Worm (Caenorhabditis elegans): ENCODE data around the gene irld-45.

Gene irld-45

ce11 chrV:1611570-1611969 is 36.5 kb upstream of the irld-45 start:
- TF ChIP-seq unc-62 (GFP tag; optimal IDR thresholded peaks at IDR 0.05 in 1 of 2), result peak in 1 of 2 experiments; percentile 1
- no peak for TF ChIP-seq unc-62 (tag; optimal IDR thresholded peaks at IDR 0.05)
- TF ChIP-seq aha-1 (tag), result peak; percentile 95
- no peak for TF ChIP-seq daf-12 (tag; optimal IDR thresholded peaks at IDR 0.05)

DNA sequence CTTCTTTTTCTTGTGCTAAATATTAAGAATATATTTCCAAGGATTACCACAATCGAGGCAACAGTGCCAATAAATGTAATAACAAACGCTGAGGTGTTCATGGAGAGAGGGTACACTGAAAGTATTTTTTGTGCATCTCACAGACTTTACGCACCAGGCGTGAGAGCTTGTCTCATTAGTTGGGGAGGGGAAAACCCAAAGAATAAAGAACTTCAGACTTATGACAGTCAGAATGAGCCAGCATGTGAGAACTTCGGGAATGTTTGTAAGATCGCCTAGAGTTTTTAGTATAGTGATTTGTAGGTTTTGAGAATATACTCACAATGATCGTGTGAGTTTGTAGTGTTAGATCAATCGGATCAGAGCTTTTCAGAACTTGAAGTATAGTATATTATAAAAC is 33.4 kb upstream of the irld-45 start, which contains the start of gene srbc-41:
Gene srbc-41, minus strand, starts transcription at position 101 of the 400 bp plus-strand sequence.
- TF ChIP-seq cey-2 (tag; optimal IDR thresholded peaks at IDR 0.05; ENCODE audit: borderline replicate concordance, insufficient read depth) (no peak), nhr-237 (tag; optimal IDR thresholded peaks at IDR 0.05) (no peak), jun-1 (tag; optimal IDR thresholded peaks at IDR 0.05) (no peak), dve-1 (tag; optimal IDR thresholded peaks at IDR 0.05; ENCODE audit: insufficient read depth) (no peak), lin-15B (tag; optimal IDR thresholded peaks at IDR 0.05) (no peak), rbr-2 (tag; optimal IDR thresholded peaks at IDR 0.05) (no peak), lir-3 (tag; optimal IDR thresholded peaks at IDR 0.05) (no peak), nhr-11 (tag; optimal IDR thresholded peaks at IDR 0.05) (no peak), nhr-76 (tag; optimal IDR thresholded peaks at IDR 0.05) (no peak), lsy-2 (tag; optimal IDR thresholded peaks at IDR 0.05) (no peak), T20F7.1 (GFP tag; optimal IDR thresholded peaks at IDR 0.05) (no peak)

DNA sequence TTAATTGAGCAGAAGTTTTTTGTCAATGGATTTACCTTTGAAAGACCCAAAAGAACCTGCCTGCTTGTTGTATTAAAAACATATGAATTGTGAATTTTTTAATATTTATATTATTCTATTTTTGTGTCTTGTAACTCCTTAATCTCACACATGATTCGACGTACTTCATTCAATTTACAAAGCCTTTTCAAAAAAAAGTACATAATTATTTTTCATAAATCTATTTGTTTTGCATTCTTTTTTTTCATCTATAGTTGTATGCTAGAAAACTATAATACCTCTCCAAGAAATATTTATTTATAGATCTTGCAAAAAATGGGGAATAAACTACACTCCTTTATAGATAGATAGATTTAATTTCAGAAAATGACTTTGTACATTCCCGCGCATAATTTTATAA is 29.3 kb upstream of the irld-45 start, which contains the start of gene nhr-179:
Gene nhr-179, minus strand, starts transcription at position 101 of the 400 bp plus-strand sequence.
- no peak for TF ChIP-seq nhr-28 (tag; optimal IDR thresholded peaks at IDR 0.05)
- TF ChIP-seq lim-7 (GFP tag; IDR thresholded peaks at IDR 0.05), result no peak
- TF ChIP-seq lin-13 (GFP tag; optimal IDR thresholded peaks at IDR 0.05), result no peak
- TF ChIP-seq lsy-2 (tag; optimal IDR thresholded peaks at IDR 0.05), result no peak
- TF ChIP-seq snpc-1.2 (GFP tag; IDR thresholded peaks at IDR 0.05), result no peak
- no peak for TF ChIP-seq F10B5.3 (tag; optimal IDR thresholded peaks at IDR 0.05)
- TF ChIP-seq ces-1 (GFP tag; optimal IDR thresholded peaks at IDR 0.05), result no peak
- no peak for TF ChIP-seq pha-4 (GFP tag; IDR thresholded peaks at IDR 0.05)
- no peak for TF ChIP-seq pha-4 (tag; optimal IDR thresholded peaks at IDR 0.05)
- TF ChIP-seq nhr-11 (tag; optimal IDR thresholded peaks at IDR 0.05), result no peak

ce11 chrV:1620537-1620936 is 27.6 kb upstream of the irld-45 start:
- peak; percentile 20 for TF ChIP-seq dve-1 (tag; optimal IDR thresholded peaks at IDR 0.05; ENCODE audit: insufficient read depth)
- TF ChIP-seq dmd-6 (GFP tag; IDR thresholded peaks at IDR 0.05), result peak; percentile 15; the same call in 1 of the 2 replicates
- no peak for TF ChIP-seq lin-39 (tag; optimal IDR thresholded peaks at IDR 0.05)

DNA sequence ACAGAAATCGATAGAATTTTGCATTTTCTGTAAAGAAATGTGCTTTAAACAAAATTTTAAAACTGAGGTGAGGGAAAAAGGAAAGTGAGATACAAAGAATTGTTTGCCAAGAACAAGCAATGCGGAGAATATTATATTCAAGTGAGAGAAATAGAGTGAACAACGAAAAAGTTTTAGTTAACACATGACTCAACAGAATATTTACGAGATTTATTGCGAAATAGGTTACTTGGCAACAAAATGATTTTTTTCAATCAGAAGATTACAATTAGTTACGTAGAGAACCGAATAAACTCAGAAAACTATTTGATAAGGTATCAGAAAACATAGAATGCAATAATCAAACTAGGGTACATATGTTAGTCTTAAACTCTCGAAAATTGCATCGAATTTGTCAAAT is 26.6 kb upstream of the irld-45 start, which contains the start of gene nhr-117:
Gene nhr-117, minus strand, starts transcription at position 27 of the 400 bp plus-strand sequence.
- TF ChIP-seq hlh-11 (tag; optimal IDR thresholded peaks at IDR 0.05) (peak; percentile 29), nhr-77 (tag; optimal IDR thresholded peaks at IDR 0.05) (peak; percentile 25), snpc-1.2 (GFP tag; IDR thresholded peaks at IDR 0.05) (no peak), pqm-1 (tag; optimal IDR thresholded peaks at IDR 0.05) (no peak), jun-1 (tag; optimal IDR thresholded peaks at IDR 0.05) (no peak), pha-4 (GFP tag; IDR thresholded peaks at IDR 0.05) (no peak), pha-4 (tag; optimal IDR thresholded peaks at IDR 0.05) (no peak), hlh-30 (tag; optimal IDR thresholded peaks at IDR 0.05; ENCODE audit: insufficient read depth) (peak; percentile 48), nhr-25 (tag; optimal IDR thresholded peaks at IDR 0.05; ENCODE audit: borderline replicate concordance, insufficient read depth) (no peak), cey-2 (tag; optimal IDR thresholded peaks at IDR 0.05; ENCODE audit: borderline replicate concordance, insufficient read depth) (no peak), lin-38 (GFP tag; IDR thresholded peaks at IDR 0.05) (no peak), attf-4 (tag; optimal IDR thresholded peaks at IDR 0.05) (no peak), lin-29 (GFP tag; IDR thresholded peaks at IDR 0.05) (no peak), daf-16 (GFP tag; optimal IDR thresholded peaks at IDR 0.05) (no peak), daf-16 (tag; optimal IDR thresholded peaks at IDR 0.05) (peak; percentile 83), ztf-7 (tag; optimal IDR thresholded peaks at IDR 0.05) (no peak)

Data from whole organism, L4 larva.